Worm (Caenorhabditis elegans): ENCODE results near the gene C34H4.1.

ce11 chrIV:1536316-1536715, 19.1 kb upstream of the C34H4.1 start, which contains the start of gene K03H6.5:
- no peak for TF ChIP-seq dao-5 (tag; optimal IDR thresholded peaks at IDR 0.05)
- TF ChIP-seq him-1 (tag; optimal IDR thresholded peaks at IDR 0.05) = no peak
- TF ChIP-seq W03F9.2 (tag; optimal IDR thresholded peaks at IDR 0.05) = no peak
